Fruit fly (Drosophila melanogaster): ENCODE measurements around the gene Coa8.
A peak's percentile ranks its signal among the peaks of the same experiment; 100 is the strongest.

Coa8 gene

DNA sequence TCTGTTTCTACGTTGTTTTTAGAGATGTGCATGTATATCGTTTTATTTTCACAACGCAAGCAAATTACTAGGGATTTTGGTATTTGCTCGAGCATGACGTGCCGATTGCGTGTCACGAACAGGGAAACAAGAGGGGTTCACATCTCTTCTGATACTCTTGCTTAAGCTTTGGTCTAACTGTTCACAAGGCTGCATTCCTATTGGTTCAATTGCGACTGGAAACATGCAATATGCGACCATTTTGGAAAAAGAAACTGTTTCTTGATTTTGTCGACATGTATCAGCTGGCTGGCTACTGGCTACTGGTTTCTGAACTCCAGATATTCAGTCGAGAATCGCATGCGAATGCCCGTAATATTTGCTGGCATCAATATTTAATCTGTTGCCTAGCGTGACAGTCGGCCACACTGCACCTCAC is at the start of gene Coa8:
Coa8 (plus strand) TSS at position 144 of the 418 bp plus-strand sequence.
- TF ChIP-seq CG32121 (GFP tag; IDR thresholded peaks at IDR 0.05) (no peak; the same call in 1 of the 2 replicates), gl (tag; optimal IDR thresholded peaks at IDR 0.05) (no peak), fd96Ca (GFP tag; IDR thresholded peaks at IDR 0.05) (peak; percentile 51; the same call in 2 of the 3 replicates), Pif1A (GFP tag; optimal IDR thresholded peaks at IDR 0.05) (no peak), CG13204 (GFP tag; optimal IDR thresholded peaks at IDR 0.05) (no peak), CG14655 (GFP tag; optimal IDR thresholded peaks at IDR 0.05) (no peak), EcR (GFP tag; optimal IDR thresholded peaks at IDR 0.05) (no peak), CG17806 (tag; optimal IDR thresholded peaks at IDR 0.05) (no peak), rn (GFP tag; IDR thresholded peaks at IDR 0.05) (no peak), Ets98B (GFP tag; IDR thresholded peaks at IDR 0.05) (peak; percentile 35), CG4496 (GFP tag; IDR thresholded peaks at IDR 0.05) (peak; percentile 67; the same call in 2 of the 3 replicates), Pif1B (GFP tag; optimal IDR thresholded peaks at IDR 0.05) (no peak), CG9948 (tag; optimal IDR thresholded peaks at IDR 0.05) (no peak), D1 (tag; optimal IDR thresholded peaks at IDR 0.05) (no peak), CG15710 (tag; optimal IDR thresholded peaks at IDR 0.05) (peak; percentile 35), CG12605 (GFP tag; IDR thresholded peaks at IDR 0.05) (0 out of 2 replicates have a peak, but pooled peaks have one; percentile 13), CG8159 (tag; optimal IDR thresholded peaks at IDR 0.05) (peak; percentile 35), CG8301 (tag; optimal IDR thresholded peaks at IDR 0.05) (no peak), CG10348 (GFP tag; IDR thresholded peaks at IDR 0.05) (no peak), Snoo (tag; optimal IDR thresholded peaks at IDR 0.05) (peak; percentile 12), CG34367 (tag; optimal IDR thresholded peaks at IDR 0.05) (peak; percentile 32)

DNA sequence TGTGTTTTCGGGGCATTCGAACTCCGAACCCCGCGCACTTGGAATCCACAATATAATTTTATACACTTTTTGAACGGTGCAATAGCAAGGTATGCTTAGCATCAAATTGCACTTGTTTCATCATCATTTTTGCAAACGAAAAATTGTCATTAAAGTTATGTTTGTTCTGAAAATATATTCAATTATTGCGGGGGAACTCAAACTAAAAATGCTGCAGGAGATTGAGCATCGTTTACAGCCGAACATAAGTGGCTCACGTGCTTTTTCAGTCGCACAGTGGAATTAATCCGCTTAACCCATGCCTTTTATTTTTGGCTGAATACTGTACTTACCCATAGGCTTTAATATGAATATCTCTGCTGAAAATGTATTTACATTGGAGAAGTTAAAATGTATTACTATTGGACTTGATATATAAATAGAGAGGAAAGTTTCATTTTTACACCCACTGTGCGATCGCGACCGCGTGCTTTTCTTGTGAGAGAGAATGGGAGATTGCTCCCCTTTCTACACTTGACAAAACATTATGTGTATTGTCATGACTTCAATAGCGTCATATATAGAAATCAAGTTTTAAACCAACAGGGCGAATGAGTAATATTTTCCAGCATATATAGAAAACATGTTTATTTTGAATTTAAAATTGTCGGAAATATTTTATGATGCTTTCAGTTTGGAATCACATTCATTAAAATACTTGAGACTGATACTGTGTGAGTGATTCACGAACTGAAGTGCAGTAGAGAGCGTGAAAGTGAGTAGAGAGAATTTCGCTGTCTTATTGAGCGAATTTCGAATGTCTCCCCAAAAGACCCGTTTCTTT is 49.5 kb upstream of the Coa8 start:
- peak; percentile 99 for TF ChIP-seq CG12605 (GFP tag; IDR thresholded peaks at IDR 0.05)
- peak; percentile 99 for TF ChIP-seq CG32121 (GFP tag; IDR thresholded peaks at IDR 0.05)
- TF ChIP-seq Pif1B (GFP tag; optimal IDR thresholded peaks at IDR 0.05), result peak; percentile 99
- TF ChIP-seq CG8159 (tag; optimal IDR thresholded peaks at IDR 0.05), result peak; percentile 98
- peak; percentile 98 for TF ChIP-seq CG14655 (GFP tag; optimal IDR thresholded peaks at IDR 0.05)
- TF ChIP-seq CG15710 (tag; optimal IDR thresholded peaks at IDR 0.05), result peak; percentile 95
- TF ChIP-seq D1 (tag; optimal IDR thresholded peaks at IDR 0.05), result peak; percentile 89
- TF ChIP-seq Snoo (tag; optimal IDR thresholded peaks at IDR 0.05), result peak; percentile 98
- peak; percentile 96 for TF ChIP-seq gl (tag; optimal IDR thresholded peaks at IDR 0.05)
- peak; percentile 97 for TF ChIP-seq CG9948 (tag; optimal IDR thresholded peaks at IDR 0.05)
- TF ChIP-seq Ets98B (GFP tag; IDR thresholded peaks at IDR 0.05), result peak; percentile 99
- TF ChIP-seq EcR (GFP tag; optimal IDR thresholded peaks at IDR 0.05), result peak; percentile 67
- TF ChIP-seq rn (GFP tag; IDR thresholded peaks at IDR 0.05), result peak; percentile 98
- TF ChIP-seq CG4496 (GFP tag; IDR thresholded peaks at IDR 0.05), result peak; percentile 100
- TF ChIP-seq fd96Ca (GFP tag; IDR thresholded peaks at IDR 0.05), result peak; percentile 99
- peak; percentile 87 for TF ChIP-seq CG13204 (GFP tag; optimal IDR thresholded peaks at IDR 0.05)
- TF ChIP-seq CG8301 (tag; optimal IDR thresholded peaks at IDR 0.05), result peak; percentile 98
- TF ChIP-seq CG10348 (GFP tag; IDR thresholded peaks at IDR 0.05), result peak; percentile 94
- peak; percentile 99 for TF ChIP-seq CG17806 (tag; optimal IDR thresholded peaks at IDR 0.05)
- TF ChIP-seq Pif1A (GFP tag; optimal IDR thresholded peaks at IDR 0.05), result peak; percentile 99
- TF ChIP-seq CG34367 (tag; optimal IDR thresholded peaks at IDR 0.05), result peak; percentile 98

DNA sequence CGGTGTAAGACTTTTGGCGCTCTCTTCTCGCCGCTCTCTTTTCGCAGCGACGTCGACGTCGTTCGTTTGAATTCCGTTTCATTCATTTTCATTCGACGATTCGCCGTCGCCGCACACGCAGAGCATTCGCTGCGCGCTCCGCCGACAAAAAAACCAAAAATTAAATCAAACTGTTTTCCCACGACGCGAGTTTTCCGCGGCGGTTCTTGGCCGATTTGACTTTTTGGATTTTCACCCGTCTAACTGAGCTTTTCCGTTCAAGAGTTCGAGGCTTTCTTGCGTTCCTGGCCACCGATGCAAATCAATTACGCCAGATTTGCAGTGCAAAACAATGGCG is 48.9 kb upstream of the Coa8 start:
- TF ChIP-seq D1 (tag; optimal IDR thresholded peaks at IDR 0.05) (no peak), rn (GFP tag; IDR thresholded peaks at IDR 0.05) (no peak), CG12605 (GFP tag; IDR thresholded peaks at IDR 0.05) (no peak), CG13204 (GFP tag; optimal IDR thresholded peaks at IDR 0.05) (no peak), CG4496 (GFP tag; IDR thresholded peaks at IDR 0.05) (no peak), fd96Ca (GFP tag; IDR thresholded peaks at IDR 0.05) (no peak), EcR (GFP tag; optimal IDR thresholded peaks at IDR 0.05) (no peak), CG8301 (tag; optimal IDR thresholded peaks at IDR 0.05) (no peak), gl (tag; optimal IDR thresholded peaks at IDR 0.05) (no peak), CG15710 (tag; optimal IDR thresholded peaks at IDR 0.05) (no peak), CG32121 (GFP tag; IDR thresholded peaks at IDR 0.05) (no peak), Pif1B (GFP tag; optimal IDR thresholded peaks at IDR 0.05) (no peak)

DNA sequence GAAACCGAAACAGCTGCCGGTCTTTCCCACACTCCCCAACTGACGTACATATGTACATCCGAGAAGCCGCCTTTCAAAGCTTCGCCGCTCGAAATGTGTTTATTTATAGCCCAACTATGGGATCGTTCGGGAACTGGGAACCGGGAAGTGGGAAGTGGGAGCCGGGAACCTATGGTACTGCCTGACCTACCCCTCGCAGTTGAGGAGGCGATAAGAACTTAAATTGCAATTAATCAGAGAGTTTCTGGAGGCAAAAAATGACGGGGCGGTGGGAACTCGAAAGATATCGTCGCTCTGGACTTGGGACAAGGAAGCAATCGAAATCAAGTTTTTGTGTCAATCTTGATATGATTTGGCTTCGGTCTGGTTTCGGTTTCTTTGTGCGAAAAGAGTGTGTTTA is 47.4 kb upstream of the Coa8 start:
- TF ChIP-seq EcR (GFP tag; optimal IDR thresholded peaks at IDR 0.05) (peak; percentile 29), CG17806 (tag; optimal IDR thresholded peaks at IDR 0.05) (no peak)

DNA sequence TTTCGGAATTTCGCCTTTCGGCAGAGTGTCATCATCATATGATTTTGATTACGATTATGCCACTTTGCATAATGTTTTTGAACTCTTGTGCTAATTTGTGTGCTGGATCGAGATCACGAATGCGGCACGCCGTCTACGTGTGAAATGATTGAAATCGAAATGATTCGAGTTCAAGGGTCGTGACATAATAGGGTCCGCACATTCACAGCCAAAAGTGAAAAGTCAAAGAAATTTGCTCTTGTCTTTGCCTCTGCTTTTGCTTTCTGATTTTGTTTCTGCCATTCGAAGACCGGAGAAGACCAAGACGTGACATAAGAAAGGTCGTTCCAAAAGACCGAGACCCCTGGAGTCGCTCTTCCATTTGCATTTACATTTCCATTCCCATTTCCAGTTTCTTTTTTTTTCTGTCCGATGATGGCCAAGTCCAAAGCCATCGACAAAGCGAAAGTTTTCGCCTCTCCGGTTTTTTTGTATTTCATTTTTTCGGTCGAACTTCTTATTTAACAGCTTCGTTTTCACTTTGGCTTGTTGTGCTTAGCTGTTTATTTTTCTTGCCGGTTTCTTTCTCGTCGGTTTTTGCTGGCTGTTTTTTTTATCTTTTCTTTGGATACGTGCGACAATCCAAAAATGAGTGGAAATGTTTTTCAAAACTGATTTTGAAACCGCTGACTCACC is 45.2 kb upstream of the Coa8 start:
- TF ChIP-seq Pif1B (GFP tag; optimal IDR thresholded peaks at IDR 0.05) (no peak), CG9948 (tag; optimal IDR thresholded peaks at IDR 0.05) (no peak), CG10348 (GFP tag; IDR thresholded peaks at IDR 0.05) (no peak), D1 (tag; optimal IDR thresholded peaks at IDR 0.05) (no peak)

DNA sequence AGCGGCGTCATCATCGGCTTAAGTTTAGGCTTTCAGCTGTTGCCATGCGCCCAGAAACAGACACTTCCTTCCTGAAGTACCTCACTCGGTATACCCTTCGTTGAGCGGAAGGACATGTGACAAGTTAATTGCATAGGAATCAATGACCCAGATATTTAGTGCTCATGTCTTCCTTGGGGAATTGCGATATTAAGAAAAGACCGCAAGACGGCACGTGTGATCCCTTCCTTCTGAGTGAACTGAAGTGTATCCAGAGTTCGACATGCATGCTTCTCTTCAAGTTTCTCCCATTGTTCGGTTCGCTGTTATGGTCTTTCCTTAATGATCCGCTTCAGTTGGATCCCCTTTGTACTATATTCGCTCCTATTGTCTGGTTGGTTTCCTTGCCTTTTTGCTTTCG is 39.6 kb upstream of the Coa8 start:
- TF ChIP-seq CG8301 (tag; optimal IDR thresholded peaks at IDR 0.05), result peak; percentile 60
- TF ChIP-seq Pif1B (GFP tag; optimal IDR thresholded peaks at IDR 0.05), result peak; percentile 88
- peak; percentile 87 for TF ChIP-seq CG34367 (tag; optimal IDR thresholded peaks at IDR 0.05)
- peak; percentile 84 for TF ChIP-seq CG8159 (tag; optimal IDR thresholded peaks at IDR 0.05)
- peak; percentile 73 for TF ChIP-seq CG4496 (GFP tag; IDR thresholded peaks at IDR 0.05)
- 0 out of 2 replicates have a peak, but pooled peaks have one; percentile 35 for TF ChIP-seq rn (GFP tag; IDR thresholded peaks at IDR 0.05)
- TF ChIP-seq Snoo (tag; optimal IDR thresholded peaks at IDR 0.05), result peak; percentile 79
- TF ChIP-seq CG10348 (GFP tag; IDR thresholded peaks at IDR 0.05), result no peak
- TF ChIP-seq fd96Ca (GFP tag; IDR thresholded peaks at IDR 0.05), result peak; percentile 64; the same call in 2 of the 3 replicates
- TF ChIP-seq CG32121 (GFP tag; IDR thresholded peaks at IDR 0.05), result no peak
- peak; percentile 84 for TF ChIP-seq Pif1A (GFP tag; optimal IDR thresholded peaks at IDR 0.05)
- TF ChIP-seq CG17806 (tag; optimal IDR thresholded peaks at IDR 0.05), result peak; percentile 83
- TF ChIP-seq CG12605 (GFP tag; IDR thresholded peaks at IDR 0.05), result no peak
- peak; percentile 80 for TF ChIP-seq CG9948 (tag; optimal IDR thresholded peaks at IDR 0.05)
- peak; percentile 88 for TF ChIP-seq EcR (GFP tag; optimal IDR thresholded peaks at IDR 0.05)
- TF ChIP-seq D1 (tag; optimal IDR thresholded peaks at IDR 0.05), result peak; percentile 57
- TF ChIP-seq CG14655 (GFP tag; optimal IDR thresholded peaks at IDR 0.05), result peak; percentile 75
- peak; percentile 63 for TF ChIP-seq CG13204 (GFP tag; optimal IDR thresholded peaks at IDR 0.05)
- TF ChIP-seq Ets98B (GFP tag; IDR thresholded peaks at IDR 0.05), result peak; percentile 51
- peak; percentile 82 for TF ChIP-seq gl (tag; optimal IDR thresholded peaks at IDR 0.05)
- TF ChIP-seq CG15710 (tag; optimal IDR thresholded peaks at IDR 0.05), result peak; percentile 87

All from whole organism, pupa.